Worm (Caenorhabditis elegans): Measurements from ENCODE around the gene flp-6.

DNA sequence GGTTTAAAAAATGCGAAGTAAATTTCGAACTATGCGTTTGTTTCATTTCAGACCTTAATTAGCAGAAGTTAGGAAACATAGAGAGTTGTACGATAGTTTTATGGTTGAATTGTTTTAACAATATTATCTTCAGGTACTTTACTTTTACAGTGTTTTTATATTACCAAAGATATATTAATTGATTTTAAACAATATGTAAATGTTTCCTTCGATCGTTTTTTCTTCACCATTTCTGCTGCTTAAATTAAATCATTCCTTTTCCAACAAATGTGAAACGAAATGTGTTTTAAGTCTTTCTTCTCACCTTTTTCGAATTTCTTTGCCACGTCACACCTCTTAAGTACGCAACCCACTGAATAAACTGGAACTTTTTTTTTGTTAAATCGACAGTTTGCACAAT, 18.4 kb upstream of the flp-6 start:
- no peak for TF ChIP-seq him-1 (tag; optimal IDR thresholded peaks at IDR 0.05)
- no peak for TF ChIP-seq dao-5 (tag; optimal IDR thresholded peaks at IDR 0.05)
- no peak for TF ChIP-seq W03F9.2 (tag; optimal IDR thresholded peaks at IDR 0.05)

All from whole organism, L4/young adult.